Comparison of ENCODE assay signal across 1 worm cellular context in genomic region chrX:8869112-8869675, ce11.
TF ChIP-seq lines count a peak whose summit lies in the region.

ubc-22 (minus strand) TSS chrX:8869162.
ubc-21 (plus strand) TSS chrX:8869625.

TF ChIP-seq in whole organism, L1 larva, 84 proteins besides CTCF, POLR2A, EP300 and RAD21 (continued from another document):
- TF ChIP-seq isw-1 (GFP tag; IDR thresholded peaks at IDR 0.05; lab: Robert Waterston, UW), result no peak
- TF ChIP-seq mep-1 (tag; optimal IDR thresholded peaks at IDR 0.05; lab: Kevin White, UChicago), result no peak
- no peak for TF ChIP-seq snpc-4 (tag; optimal IDR thresholded peaks at IDR 0.05; lab: Kevin White, UChicago)
- TF ChIP-seq ceh-82 (tag; optimal IDR thresholded peaks at IDR 0.05; lab: Kevin White, UChicago), result peak in 1 of 3 experiments; percentile 21
- no peak for TF ChIP-seq tlp-1 (tag; optimal IDR thresholded peaks at IDR 0.05; lab: Kevin White, UChicago)
- TF ChIP-seq ceh-90 (tag; optimal IDR thresholded peaks at IDR 0.05; lab: Kevin White, UChicago), result no peak
- no peak for TF ChIP-seq ets-5 (GFP tag; IDR thresholded peaks at IDR 0.05; lab: Robert Waterston, UW)
- TF ChIP-seq ces-1 (GFP tag; optimal IDR thresholded peaks at IDR 0.05; lab: Kevin White, UChicago), result no peak
- no peak for TF ChIP-seq nhr-12 (tag; optimal IDR thresholded peaks at IDR 0.05; lab: Kevin White, UChicago)
- TF ChIP-seq jun-1 (tag; optimal IDR thresholded peaks at IDR 0.05; lab: Kevin White, UChicago), result no peak
- peak; percentile 67 for TF ChIP-seq fkh-8 (tag; optimal IDR thresholded peaks at IDR 0.05; lab: Kevin White, UChicago)
- TF ChIP-seq skn-1 (tag; optimal IDR thresholded peaks at IDR 0.05; lab: Kevin White, UChicago), result no peak
- no peak for TF ChIP-seq dsc-1 (tag; optimal IDR thresholded peaks at IDR 0.05; lab: Kevin White, UChicago)
- TF ChIP-seq elt-3 (tag; optimal IDR thresholded peaks at IDR 0.05; lab: Kevin White, UChicago), result no peak
- no peak for TF ChIP-seq hlh-4 (tag; optimal IDR thresholded peaks at IDR 0.05; lab: Kevin White, UChicago)
- no peak for TF ChIP-seq egl-13 (tag; optimal IDR thresholded peaks at IDR 0.05; lab: Kevin White, UChicago)
- no peak for TF ChIP-seq fos-1 (tag; optimal IDR thresholded peaks at IDR 0.05; lab: Kevin White, UChicago)
- no peak for TF ChIP-seq aha-1 (tag; optimal IDR thresholded peaks at IDR 0.05; lab: Kevin White, UChicago)
- no peak for TF ChIP-seq xbp-1 (tag; optimal IDR thresholded peaks at IDR 0.05; lab: Kevin White, UChicago)
- peak; percentile 10 for TF ChIP-seq fkh-10 (GFP tag; optimal IDR thresholded peaks at IDR 0.05; lab: Kevin White, UChicago)
- no peak for TF ChIP-seq C34B4.2 (tag; optimal IDR thresholded peaks at IDR 0.05; lab: Kevin White, UChicago)
- TF ChIP-seq hlh-17 (GFP tag; optimal IDR thresholded peaks at IDR 0.05; lab: Kevin White, UChicago; ENCODE audit: borderline replicate concordance), result no peak
- TF ChIP-seq dpl-1 (GFP tag; optimal IDR thresholded peaks at IDR 0.05; lab: Kevin White, UChicago), result peak in 1 of 3 experiments; percentile 47
- no peak for TF ChIP-seq lin-15B (tag; optimal IDR thresholded peaks at IDR 0.05; lab: Kevin White, UChicago)
- no peak for TF ChIP-seq unc-130 (tag; optimal IDR thresholded peaks at IDR 0.05; lab: Kevin White, UChicago)
- TF ChIP-seq efl-1 (optimal IDR thresholded peaks at IDR 0.05; lab: Kevin White, UChicago), result peak in 1 of 2 experiments; percentile 23
- no peak for TF ChIP-seq efl-1 (GFP tag; optimal IDR thresholded peaks at IDR 0.05 in 1 of 2; lab: Kevin White, UChicago)
- peak; percentile 10 for TF ChIP-seq nhr-71 (tag; optimal IDR thresholded peaks at IDR 0.05; lab: Kevin White, UChicago)
- no peak for TF ChIP-seq nhr-20 (tag; optimal IDR thresholded peaks at IDR 0.05; lab: Kevin White, UChicago)
- TF ChIP-seq ztf-4 (tag; optimal IDR thresholded peaks at IDR 0.05; lab: Kevin White, UChicago), result no peak
- TF ChIP-seq C04F5.9 (tag; optimal IDR thresholded peaks at IDR 0.05; lab: Kevin White, UChicago), result no peak
- TF ChIP-seq F16B12.6 (tag; optimal IDR thresholded peaks at IDR 0.05; lab: Kevin White, UChicago), result no peak
